Worm (Caenorhabditis elegans) whole organism, L2 larva: Measurements from ENCODE around the gene decr-1.2.
A peak's percentile ranks its signal among the peaks of the same experiment; 100 is the strongest.

Experiments
- C34F6.9 ChIP-seq: fragments of 150-350 bp; optimal IDR thresholded peaks from 2 replicates; lab custom pipeline; 2014; ENCODE audit warnings: missing biosample characterization, missing genetic modification characterization
- F13H6.1 ChIP-seq: sonication (generic microtip); optimal IDR thresholded peaks from 2 replicates; lab custom pipeline; 2016; ENCODE audit warnings: missing genetic modification characterization, missing compliant biosample characterization
- R02D3.7 ChIP-seq: fragments of 150-350 bp; optimal IDR thresholded peaks from 2 replicates; lab custom pipeline; 2014; ENCODE audit warnings: missing biosample characterization, missing genetic modification characterization
- Y55F3AM.14 ChIP-seq: fragments of 200-800 bp; sonication (Bioruptor generic); optimal IDR thresholded peaks from 2 replicates; lab custom pipeline; 2018; ENCODE audit warnings: mild to moderate bottlenecking, missing genetic modification characterization, missing compliant biosample characterization
- ZK546.5 ChIP-seq: sonication (generic microtip); optimal IDR thresholded peaks from 2 replicates; lab custom pipeline; 2017; ENCODE audit warnings: missing biosample characterization, missing genetic modification characterization
- alr-1 ChIP-seq: fragments of 150-350 bp; optimal IDR thresholded peaks from 2 replicates; lab custom pipeline; 2014; ENCODE audit warnings: missing biosample characterization, missing genetic modification characterization
- aly-2 ChIP-seq: fragments of 150-350 bp; optimal IDR thresholded peaks from 2 replicates; lab custom pipeline; 2014; ENCODE audit warnings: missing biosample characterization, missing genetic modification characterization
- ama-1 ChIP-seq: fragments of 150-350 bp; optimal IDR thresholded peaks from 2 replicates; lab custom pipeline; 2018; ENCODE audit warnings: inconsistent platforms
- blmp-1 ChIP-seq: sonication (generic microtip); optimal IDR thresholded peaks from 2 replicates; lab custom pipeline; 2017; ENCODE audit warnings: missing genetic modification characterization, mild to moderate bottlenecking, missing compliant biosample characterization, antibody characterized with exemption, moderate library complexity; ENCODE audit not compliant: insufficient read depth
- ceh-16 ChIP-seq: fragments of 150-350 bp; optimal IDR thresholded peaks from 2 replicates; lab custom pipeline; 2014; ENCODE audit warnings: missing biosample characterization, missing genetic modification characterization
- ceh-82 ChIP-seq: fragments of 150-350 bp; optimal IDR thresholded peaks from 2 replicates; lab custom pipeline; 2014; ENCODE audit warnings: missing biosample characterization, missing genetic modification characterization
- crh-2 ChIP-seq: sonication (generic microtip); optimal IDR thresholded peaks from 2 replicates; lab custom pipeline; 2017; ENCODE audit warnings: missing biosample characterization, missing genetic modification characterization
- dmd-4 ChIP-seq: sonication (generic microtip); optimal IDR thresholded peaks from 2 replicates; lab custom pipeline; 2017; ENCODE audit warnings: missing biosample characterization, missing genetic modification characterization
- egl-27 ChIP-seq: sonication (generic microtip); optimal IDR thresholded peaks from 3 replicates; lab custom pipeline; 2017; ENCODE audit warnings: missing biosample characterization, missing genetic modification reagents, missing genetic modification characterization
- elt-1 ChIP-seq: fragments of 150-350 bp; optimal IDR thresholded peaks from 2 replicates; lab custom pipeline; 2014; ENCODE audit warnings: missing biosample characterization, missing genetic modification characterization
- elt-3 ChIP-seq: sonication (generic microtip); optimal IDR thresholded peaks from 2 replicates; lab custom pipeline; 2017; ENCODE audit warnings: missing biosample characterization, missing genetic modification characterization
- fos-1 ChIP-seq: fragments of 150-350 bp; optimal IDR thresholded peaks from 2 replicates; lab custom pipeline; 2014; ENCODE audit warnings: missing biosample characterization, missing genetic modification characterization
- gmeb-1 ChIP-seq: fragments of 150-350 bp; optimal IDR thresholded peaks from 2 replicates; lab custom pipeline; 2014; ENCODE audit warnings: missing biosample characterization, missing genetic modification characterization
- lin-11 ChIP-seq: fragments of 150-350 bp; sonication (generic microtip); optimal IDR thresholded peaks from 2 replicates; lab custom pipeline; 2014; ENCODE audit warnings: missing biosample characterization, missing genetic modification characterization, inconsistent platforms, mixed read lengths
- lin-13 ChIP-seq: fragments of 150-350 bp; optimal IDR thresholded peaks from 2 replicates; lab custom pipeline; 2014; ENCODE audit warnings: missing biosample characterization, missing genetic modification reagents, missing genetic modification characterization
- lin-39 ChIP-seq: fragments of 150-350 bp; optimal IDR thresholded peaks from 2 replicates; lab custom pipeline; 2014; ENCODE audit warnings: missing biosample characterization, missing genetic modification reagents, missing genetic modification characterization
- lsy-2 ChIP-seq, 2 experiments: fragments of 150-350 bp in 1 of 2; sonication (generic microtip) in 1 of 2; optimal IDR thresholded peaks; 2 replicates each; lab custom pipeline; 2014 to 2017; ENCODE audit warnings: missing biosample characterization in 2 of 2, missing genetic modification characterization in 2 of 2
- mab-5 ChIP-seq: fragments of 150-350 bp; optimal IDR thresholded peaks from 2 replicates; lab custom pipeline; 2014; ENCODE audit warnings: missing biosample characterization, missing genetic modification characterization
- mbf-1 ChIP-seq: sonication (generic microtip); optimal IDR thresholded peaks from 2 replicates; lab custom pipeline; 2017; ENCODE audit warnings: missing biosample characterization, missing genetic modification characterization
- mdl-1 ChIP-seq, 2 experiments: fragments of 150-350 bp in 1 of 2; sonication (generic microtip) in 1 of 2; optimal IDR thresholded peaks; 2 replicates each; lab custom pipeline; 2017; ENCODE audit warnings: missing biosample characterization in 2 of 2, missing genetic modification characterization in 2 of 2
- nhr-10 ChIP-seq: sonication (generic microtip); optimal IDR thresholded peaks from 2 replicates; lab custom pipeline; 2017; ENCODE audit warnings: missing biosample characterization, missing genetic modification characterization
- nhr-11 ChIP-seq: fragments of 150-350 bp; optimal IDR thresholded peaks from 2 replicates; lab custom pipeline; 2014; ENCODE audit warnings: missing biosample characterization, missing genetic modification characterization
- nhr-12 ChIP-seq: fragments of 150-350 bp; optimal IDR thresholded peaks from 2 replicates; lab custom pipeline; 2014; ENCODE audit warnings: missing biosample characterization, missing genetic modification characterization
- nhr-129 ChIP-seq: fragments of 150-350 bp; optimal IDR thresholded peaks from 2 replicates; lab custom pipeline; 2014; ENCODE audit warnings: missing biosample characterization, missing genetic modification characterization
- nhr-21 ChIP-seq: fragments of 150-350 bp; optimal IDR thresholded peaks from 2 replicates; lab custom pipeline; 2014; ENCODE audit warnings: missing biosample characterization, missing genetic modification characterization
- nhr-23 ChIP-seq: fragments of 150-350 bp; optimal IDR thresholded peaks from 2 replicates; lab custom pipeline; 2014; ENCODE audit warnings: missing biosample characterization, missing genetic modification reagents, missing genetic modification characterization
- nhr-237 ChIP-seq: fragments of 150-350 bp; optimal IDR thresholded peaks from 2 replicates; lab custom pipeline; 2014; ENCODE audit warnings: missing biosample characterization, missing genetic modification characterization
- nhr-25 ChIP-seq: fragments of 150-350 bp; sonication (generic microtip); optimal IDR thresholded peaks from 3 replicates; lab custom pipeline; 2014; ENCODE audit warnings: missing biosample characterization, missing genetic modification characterization
- nhr-6 ChIP-seq: fragments of 150-350 bp; optimal IDR thresholded peaks from 2 replicates; lab custom pipeline; 2014; ENCODE audit warnings: missing biosample characterization, missing genetic modification characterization
- nhr-77 ChIP-seq: fragments of 150-350 bp; optimal IDR thresholded peaks from 2 replicates; lab custom pipeline; 2014; ENCODE audit warnings: missing biosample characterization, missing genetic modification characterization
- peb-1 ChIP-seq: fragments of 150-350 bp; optimal IDR thresholded peaks from 2 replicates; lab custom pipeline; 2014; ENCODE audit warnings: missing biosample characterization, missing genetic modification characterization
- sem-4 ChIP-seq: fragments of 150-350 bp; optimal IDR thresholded peaks from 2 replicates; lab custom pipeline; 2014; ENCODE audit warnings: missing biosample characterization, missing genetic modification reagents, missing genetic modification characterization
- skn-1 ChIP-seq: sonication (generic microtip); optimal IDR thresholded peaks from 2 replicates; lab custom pipeline; 2017; ENCODE audit warnings: missing biosample characterization, missing genetic modification characterization
- sma-3 ChIP-seq: sonication (generic microtip); optimal IDR thresholded peaks from 2 replicates; lab custom pipeline; 2016; ENCODE audit warnings: missing genetic modification reagents, missing genetic modification characterization, missing compliant biosample characterization
- sma-9 ChIP-seq, 2 experiments: fragments of 150-350 bp in 1 of 2; sonication (generic microtip) in 1 of 2; optimal IDR thresholded peaks; 2 replicates each; lab custom pipeline; 2014 to 2016; ENCODE audit warnings: missing genetic modification characterization in 2 of 2, mild to moderate bottlenecking in 1 of 2, missing biosample characterization in 1 of 2, missing compliant biosample characterization in 1 of 2, missing genetic modification reagents in 1 of 2, moderate library complexity in 1 of 2
- snpc-4 ChIP-seq: fragments of 150-350 bp; optimal IDR thresholded peaks from 2 replicates; lab custom pipeline; 2014; ENCODE audit warnings: missing biosample characterization, missing genetic modification characterization
- unc-39 ChIP-seq: fragments of 150-350 bp; optimal IDR thresholded peaks from 2 replicates; lab custom pipeline; 2014; ENCODE audit warnings: missing biosample characterization, missing genetic modification characterization
- unc-55 ChIP-seq: fragments of 150-350 bp; sonication (generic microtip); optimal IDR thresholded peaks from 3 replicates; lab custom pipeline; 2014; ENCODE audit warnings: missing biosample characterization, missing genetic modification reagents, missing genetic modification characterization
- unc-62 ChIP-seq: fragments of 150-350 bp; optimal IDR thresholded peaks from 2 replicates; lab custom pipeline; 2014; ENCODE audit warnings: missing biosample characterization, missing genetic modification reagents, missing genetic modification characterization
- zag-1 ChIP-seq: fragments of 150-350 bp; optimal IDR thresholded peaks from 2 replicates; lab custom pipeline; 2014; ENCODE audit warnings: missing biosample characterization, missing genetic modification characterization
- ztf-1 ChIP-seq: fragments of 200-800 bp; sonication (Bioruptor generic); conservative IDR thresholded peaks from 2 replicates; pipeline ENCODE4 v1.3.6; 2022; ENCODE audit warnings: missing genetic modification characterization, missing compliant biosample characterization
- ztf-11 ChIP-seq: sonication (generic microtip); optimal IDR thresholded peaks from 2 replicates; lab custom pipeline; 2017; ENCODE audit warnings: missing biosample characterization, missing genetic modification characterization
- ztf-4 ChIP-seq: fragments of 150-350 bp; optimal IDR thresholded peaks from 2 replicates; lab custom pipeline; 2014; ENCODE audit warnings: missing biosample characterization, missing genetic modification characterization

decr-1.2 gene

DNA sequence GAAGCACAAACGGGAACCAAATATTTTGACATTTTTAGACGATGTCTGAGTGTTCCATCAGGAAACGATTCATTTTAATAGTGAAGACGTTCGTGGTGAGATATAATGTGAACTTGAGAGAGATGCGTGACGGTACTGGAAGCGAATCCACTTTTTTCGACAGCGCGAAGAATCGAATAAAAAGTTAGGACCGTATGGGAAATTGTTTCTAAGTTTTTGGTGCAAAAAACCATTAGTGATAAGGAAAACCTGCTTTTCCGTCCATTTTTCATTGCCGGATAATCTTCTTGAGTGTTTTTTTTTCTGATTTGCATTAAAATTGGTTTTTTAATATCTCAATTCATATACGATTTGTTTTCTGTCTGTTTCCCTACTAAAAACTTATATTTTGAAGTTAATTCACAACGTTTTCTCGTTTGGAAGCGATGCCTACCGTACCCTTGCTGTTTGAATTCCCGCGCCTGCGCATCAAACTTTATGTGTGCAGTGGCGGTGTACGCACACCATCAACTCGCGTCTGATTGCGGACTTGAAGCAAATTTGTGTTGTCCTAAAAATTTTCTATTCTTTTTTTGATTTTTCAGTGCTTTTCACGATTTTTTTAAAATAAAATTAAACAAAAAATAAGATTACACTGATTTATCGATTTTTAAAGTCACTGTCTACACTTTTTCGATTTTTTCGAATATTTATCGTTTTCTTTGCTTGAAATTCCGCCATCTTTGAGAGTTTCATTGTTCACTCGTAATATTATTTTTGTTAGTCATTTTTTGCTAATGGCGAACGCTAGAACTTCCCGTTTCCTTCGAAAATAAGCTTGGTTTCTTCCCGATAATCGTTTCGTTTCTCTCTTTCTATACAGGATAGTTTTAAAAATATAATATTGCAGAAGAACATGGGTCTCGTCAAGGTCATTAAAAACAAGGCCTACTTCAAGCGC, 23.9 kb downstream of the decr-1.2 start, which contains the start of the genes col-38 and rpl-5:
Gene col-38 (minus strand): TSS at position 51 of the 940 bp plus-strand sequence.
Gene rpl-5 (plus strand): TSS at position 890 of the 940 bp plus-strand sequence.
- TF ChIP-seq unc-62 (GFP tag; lab: Kevin White, UChicago) (no peak), fos-1 (tag; lab: Kevin White, UChicago) (peak; percentile 81), F13H6.1 (tag; lab: Kevin White, UChicago) (peak; percentile 88), egl-27 (tag; lab: Kevin White, UChicago) (no peak), lsy-2 (tag; optimal IDR thresholded peaks at IDR 0.05; lab: Kevin White, UChicago) (peak; percentile 93 to 99), skn-1 (tag; lab: Kevin White, UChicago) (no peak), unc-55 (GFP tag; lab: Kevin White, UChicago) (peak; percentile 97), ztf-4 (tag; lab: Kevin White, UChicago) (peak; percentile 71), nhr-23 (tag; lab: Kevin White, UChicago) (no peak), C34F6.9 (tag; lab: Kevin White, UChicago) (peak; percentile 98), lin-13 (GFP tag; lab: Kevin White, UChicago) (peak; percentile 88), nhr-129 (tag; lab: Kevin White, UChicago) (peak; percentile 92), crh-2 (tag; lab: Kevin White, UChicago) (peak; percentile 96), nhr-11 (no peak), mab-5 (tag; lab: Kevin White, UChicago) (peak; percentile 42), nhr-237 (tag; lab: Kevin White, UChicago) (peak; percentile 38), ztf-11 (tag; lab: Kevin White, UChicago) (no peak), elt-3 (tag; lab: Kevin White, UChicago) (no peak), elt-1 (no peak), ztf-1 (GFP tag; lab: Robert Waterston, UW) (no peak), nhr-77 (no peak), sma-3 (GFP tag; lab: Kevin White, UChicago) (peak; percentile 88), zag-1 (tag; lab: Kevin White, UChicago) (peak; percentile 71), mdl-1 (tag; optimal IDR thresholded peaks at IDR 0.05; lab: Kevin White, UChicago) (peak in 1 of 2 experiments; percentile 51), lin-39 (tag; lab: Kevin White, UChicago) (no peak), unc-39 (no peak), nhr-12 (peak; percentile 52), dmd-4 (no peak), ceh-16 (tag; lab: Kevin White, UChicago) (peak; percentile 66), nhr-10 (tag; lab: Kevin White, UChicago) (no peak), ceh-82 (tag; lab: Kevin White, UChicago) (no peak), blmp-1 (peak; percentile 33), ama-1 (lab: Kevin White, UChicago) (peak; percentile 78), mbf-1 (no peak), aly-2 (tag; lab: Kevin White, UChicago) (no peak), sem-4 (peak; percentile 74), nhr-25 (tag; lab: Kevin White, UChicago) (peak; percentile 87), Y55F3AM.14 (GFP tag; lab: Kevin White, UChicago) (peak; percentile 15), gmeb-1 (tag; lab: Kevin White, UChicago) (peak; percentile 97), ZK546.5 (peak; percentile 96), snpc-4 (tag; lab: Kevin White, UChicago) (peak; percentile 80), R02D3.7 (tag; lab: Kevin White, UChicago) (peak; percentile 5), alr-1 (tag; lab: Kevin White, UChicago) (no peak), lin-11 (tag; lab: Kevin White, UChicago) (peak; percentile 95), peb-1 (tag; lab: Kevin White, UChicago) (no peak), sma-9 (GFP tag; optimal IDR thresholded peaks at IDR 0.05; lab: Kevin White, UChicago) (peak; percentile 79), sma-9 (tag; optimal IDR thresholded peaks at IDR 0.05; lab: Kevin White, UChicago) (no peak), nhr-21 (tag; lab: Kevin White, UChicago) (peak; percentile 81), nhr-6 (tag; lab: Kevin White, UChicago) (peak; percentile 71)
